Fruit fly (Drosophila melanogaster): ENCODE measurements around the gene CG9360.
A peak's percentile ranks its signal among the peaks of the same experiment; 100 is the strongest.

Gene CG9360

DNA sequence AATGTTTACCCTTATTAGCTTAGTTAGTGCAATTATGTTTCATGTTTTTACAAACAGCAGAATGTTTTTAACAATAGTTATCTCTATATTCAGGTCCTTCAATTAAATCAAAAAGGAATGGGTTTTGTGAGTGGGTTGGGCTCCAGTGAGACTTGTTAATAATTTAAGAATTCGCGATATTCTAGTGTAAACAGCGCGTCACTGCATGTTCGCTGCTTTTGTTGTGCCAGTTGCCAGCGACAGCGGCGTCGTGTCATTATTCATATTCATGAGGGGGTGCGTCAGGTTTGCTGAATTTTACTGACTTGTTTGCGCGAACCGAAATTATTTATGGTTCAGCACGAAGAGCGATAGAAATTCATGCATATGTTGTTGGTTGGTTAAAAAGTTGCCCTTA is 49.1 kb downstream of the CG9360 start, which contains the start of gene Amun:
Gene Amun, minus strand, starts transcription at position 303 of the 397 bp plus-strand sequence.
- no peak for TF ChIP-seq noc (tag; optimal IDR thresholded peaks at IDR 0.05)

- TF ChIP-seq noc (tag; optimal IDR thresholded peaks at IDR 0.05): peak; percentile 29
Measured at dm6 chrX:11714529-11715262, 49.7 kb downstream of the CG9360 start.

DNA sequence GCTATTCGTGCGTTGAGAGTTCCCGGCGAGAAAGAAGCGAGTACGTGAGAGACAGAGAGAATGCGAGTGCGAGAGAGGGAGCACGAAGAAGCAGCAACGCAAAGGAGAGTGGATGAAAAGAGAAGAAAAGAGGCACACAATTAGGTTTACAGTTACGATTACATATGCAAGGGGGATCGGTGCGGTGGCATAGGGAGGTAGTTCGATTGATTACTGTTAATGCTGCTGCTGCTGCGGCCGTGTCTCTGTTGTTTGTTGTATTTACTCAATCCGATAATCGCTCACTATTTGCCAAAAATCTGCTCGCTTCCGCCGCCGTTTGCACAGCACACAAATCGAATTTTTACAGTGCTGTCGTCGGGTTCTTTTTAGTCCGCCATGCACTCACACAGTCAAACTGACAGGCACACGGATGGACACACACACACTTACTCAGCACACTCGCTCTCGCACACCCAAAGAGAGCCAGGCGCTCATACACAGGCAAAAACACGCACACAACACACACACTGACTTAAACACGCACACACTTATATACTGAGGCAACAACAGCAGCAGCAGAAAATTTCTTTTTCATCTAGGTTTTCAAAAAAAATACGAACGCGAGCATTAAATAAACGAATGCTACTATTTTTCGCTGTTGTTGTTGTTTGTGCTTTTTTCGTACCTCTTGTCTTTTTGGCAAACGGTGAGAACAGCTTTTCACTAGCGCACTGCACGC is 50.4 kb downstream of the CG9360 start:
- TF ChIP-seq noc (tag; optimal IDR thresholded peaks at IDR 0.05): peak; percentile 2

Measured in whole organism, larva.